Fruit fly (Drosophila melanogaster) whole organism, adult: ENCODE results near the gene RfC3.
A peak's percentile ranks its signal among the peaks of the same experiment; 100 is the strongest.

ENCODE experiments used
- CG11617 ChIP-seq: fragments of 200-800 bp; sonication (Bioruptor generic); optimal IDR thresholded peaks from 2 replicates; lab custom pipeline; 2017; ENCODE audit warnings: mild to moderate bottlenecking, missing biosample characterization, missing genetic modification reagents, missing genetic modification characterization
- CG12768 ChIP-seq: fragments of 200-800 bp; sonication (Bioruptor generic); optimal IDR thresholded peaks from 2 replicates; lab custom pipeline; 2017; ENCODE audit warnings: missing biosample characterization, missing genetic modification characterization, mild to moderate bottlenecking, moderate library complexity, missing genetic modification reagents
- CG14711 ChIP-seq: fragments of 200-800 bp; sonication (Bioruptor generic); optimal IDR thresholded peaks from 2 replicates; lab custom pipeline; 2018; ENCODE audit warnings: missing biosample characterization, mild to moderate bottlenecking, missing genetic modification characterization, moderate library complexity
- CG1620 ChIP-seq: fragments of 200-800 bp; sonication (Bioruptor generic); optimal IDR thresholded peaks from 2 replicates; lab custom pipeline; 2016; ENCODE audit warnings: missing biosample characterization, missing genetic modification characterization
- CG33017 ChIP-seq: fragments of 200-800 bp; sonication (Bioruptor generic); optimal IDR thresholded peaks from 2 replicates; lab custom pipeline; 2018; ENCODE audit warnings: missing biosample characterization, mild to moderate bottlenecking, missing genetic modification characterization, moderate library complexity
- CG5204 ChIP-seq: fragments of 200-800 bp; sonication (Bioruptor generic); optimal IDR thresholded peaks from 2 replicates; lab custom pipeline; 2016; ENCODE audit warnings: missing biosample characterization, missing genetic modification characterization
- CG7045 ChIP-seq: fragments of 200-800 bp; sonication (Bioruptor generic); optimal IDR thresholded peaks from 2 replicates; lab custom pipeline; 2017; ENCODE audit warnings: missing biosample characterization, mild to moderate bottlenecking, missing genetic modification characterization
- CG7101 ChIP-seq: fragments of 200-800 bp; sonication (Bioruptor generic); optimal IDR thresholded peaks from 2 replicates; lab custom pipeline; 2018; ENCODE audit warnings: missing biosample characterization, mild to moderate bottlenecking, missing genetic modification characterization, moderate library complexity
- Clk ChIP-seq: fragments of 200-800 bp; sonication (Bioruptor generic); optimal IDR thresholded peaks from 2 replicates; lab custom pipeline; 2017; ENCODE audit warnings: missing biosample characterization, missing genetic modification characterization
- Crg-1 ChIP-seq: fragments of 200-800 bp; sonication (Bioruptor generic); optimal IDR thresholded peaks from 2 replicates; lab custom pipeline; 2016; ENCODE audit warnings: missing biosample characterization, missing genetic modification characterization
- Hr96 ChIP-seq: fragments of 200-800 bp; sonication (Bioruptor generic); optimal IDR thresholded peaks from 2 replicates; lab custom pipeline; 2016; ENCODE audit warnings: missing biosample characterization, missing genetic modification characterization
- Mnt ChIP-seq: fragments of 200-800 bp; sonication (Bioruptor generic); optimal IDR thresholded peaks from 2 replicates; lab custom pipeline; 2016; ENCODE audit warnings: missing biosample characterization, mild to moderate bottlenecking, missing genetic modification characterization
- bab1 ChIP-seq: fragments of 200-800 bp; sonication (Bioruptor generic); optimal IDR thresholded peaks from 3 replicates; lab custom pipeline; 2019; ENCODE audit warnings: missing biosample characterization, mild to moderate bottlenecking, missing genetic modification characterization, moderate library complexity
- cic ChIP-seq: fragments of 200-800 bp; sonication (Bioruptor generic); optimal IDR thresholded peaks from 2 replicates; lab custom pipeline; 2017; ENCODE audit warnings: missing biosample characterization, mild to moderate bottlenecking, missing genetic modification characterization, moderate library complexity
- cnc ChIP-seq, 2 experiments: fragments of >200 bp; optimal IDR thresholded peaks; 2 replicates each; lab custom pipeline; 2017
- kay ChIP-seq: fragments of 200-800 bp; sonication (Bioruptor generic); peaks from one replicate; lab custom pipeline; 2016; ENCODE audit warnings: missing biosample characterization, missing genetic modification characterization, borderline replicate concordance
- ovo ChIP-seq: fragments of 200-800 bp; sonication (Bioruptor generic); optimal IDR thresholded peaks from 2 replicates; lab custom pipeline; 2016; ENCODE audit warnings: missing biosample characterization, missing genetic modification characterization
- pad ChIP-seq: fragments of 200-800 bp; sonication (Bioruptor generic); optimal IDR thresholded peaks from 3 replicates; lab custom pipeline; 2017; ENCODE audit warnings: missing biosample characterization, missing genetic modification characterization, mild to moderate bottlenecking, moderate library complexity, missing genetic modification reagents
- tj ChIP-seq: fragments of 200-800 bp; sonication (Bioruptor generic); optimal IDR thresholded peaks from 3 replicates; lab custom pipeline; 2017; ENCODE audit warnings: missing biosample characterization, mild to moderate bottlenecking, missing genetic modification characterization, moderate library complexity
- toe ChIP-seq: fragments of 200-800 bp; sonication (Bioruptor generic); optimal IDR thresholded peaks from 2 replicates; lab custom pipeline; 2016; ENCODE audit warnings: missing biosample characterization, missing genetic modification characterization

RfC3 gene

DNA sequence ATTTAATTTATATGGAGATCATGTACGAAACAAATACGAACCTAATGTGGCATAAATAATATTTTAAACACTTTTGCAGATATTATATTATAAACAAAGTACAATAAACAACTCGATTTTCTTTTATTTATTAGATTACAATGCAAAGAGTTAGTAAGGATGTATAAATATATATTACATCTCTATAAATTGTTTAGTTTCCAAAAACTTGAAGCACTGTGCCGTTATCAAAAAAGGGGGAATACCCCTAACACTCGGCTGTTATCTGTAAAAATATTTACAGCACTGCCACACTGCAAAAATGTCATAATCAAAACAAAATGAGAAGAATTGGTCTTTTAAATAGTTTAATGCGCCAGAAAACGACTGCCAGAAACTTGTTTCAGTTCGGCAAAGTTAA lies 9.5 kb downstream of the RfC3 start, which contains the start of gene CG5188:
CG5188 (plus strand) TSS at position 302 of the 400 bp plus-strand sequence.
- TF ChIP-seq CG14711 (tag; lab: Kevin White, UChicago) (peak; percentile 59), Mnt (GFP tag; lab: Kevin White, UChicago) (peak; percentile 30), Crg-1 (no peak), CG11617 (peak; percentile 55), kay (GFP tag; lab: Kevin White, UChicago) (no peak), pad (GFP tag; lab: Kevin White, UChicago) (no peak), cic (GFP tag; lab: Kevin White, UChicago) (peak; percentile 2), CG33017 (tag; lab: Kevin White, UChicago) (peak; percentile 66), CG7101 (tag; lab: Kevin White, UChicago) (peak; percentile 55), ovo (peak; percentile 10), CG1620 (GFP tag; lab: Kevin White, UChicago) (no peak), bab1 (GFP tag; lab: Kevin White, UChicago) (peak; percentile 51), CG12768 (no peak), CG7045 (peak; percentile 10), tj (GFP tag; lab: Kevin White, UChicago) (peak; percentile 1)

DNA sequence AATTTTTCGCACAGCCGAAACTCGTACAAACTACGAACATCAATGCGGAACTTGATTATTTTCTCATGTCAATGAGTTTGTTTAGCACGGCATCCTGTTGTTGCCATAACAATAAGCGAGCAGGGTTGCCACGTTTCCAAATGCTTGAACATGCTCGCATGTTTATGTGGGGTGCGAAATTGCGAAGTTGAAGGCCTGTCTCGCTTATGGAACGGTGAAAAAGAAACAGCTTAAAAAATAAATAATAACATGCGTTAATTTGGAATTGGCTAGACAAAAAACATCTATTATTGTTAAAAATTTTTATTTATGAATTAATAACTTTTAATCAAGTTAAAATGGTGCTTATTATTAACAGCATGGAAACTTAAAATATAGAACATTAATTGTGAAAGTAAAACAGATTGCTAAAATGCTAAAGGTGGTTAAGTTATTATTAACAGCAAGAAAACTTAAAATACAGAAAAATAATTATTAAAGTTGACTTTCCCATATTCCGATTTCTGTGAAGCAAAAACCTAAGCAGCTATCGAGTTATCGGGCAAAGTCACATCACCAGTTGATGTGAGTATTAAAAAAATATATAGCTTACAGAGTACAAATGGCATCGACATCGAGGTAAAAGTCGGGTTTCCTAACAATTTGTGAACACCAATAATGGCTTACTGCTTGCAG lies 11.9 kb downstream of the RfC3 start, which contains the start of the genes Bug22 and TfIIB:
Bug22 (minus strand) TSS at position 117 of the 675 bp plus-strand sequence.
TfIIB (plus strand) TSS at position 537 of the 675 bp plus-strand sequence.
- TF ChIP-seq ovo: peak; percentile 30
- TF ChIP-seq Clk (GFP tag; lab: Kevin White, UChicago): peak; percentile 24
- peak; percentile 64 for TF ChIP-seq CG12768
- TF ChIP-seq CG14711 (tag; lab: Kevin White, UChicago): peak; percentile 93
- no peak for TF ChIP-seq Hr96
- TF ChIP-seq bab1 (GFP tag; lab: Kevin White, UChicago): peak; percentile 2
- TF ChIP-seq cic (GFP tag; lab: Kevin White, UChicago): no peak
- peak; percentile 83 for TF ChIP-seq CG11617
- TF ChIP-seq CG1620 (GFP tag; lab: Kevin White, UChicago): peak; percentile 63
- TF ChIP-seq tj (GFP tag; lab: Kevin White, UChicago): peak; percentile 40
- TF ChIP-seq CG33017 (tag; lab: Kevin White, UChicago): peak; percentile 53
- no peak for TF ChIP-seq kay (GFP tag; lab: Kevin White, UChicago)
- peak; percentile 50 for TF ChIP-seq Crg-1
- TF ChIP-seq pad (GFP tag; lab: Kevin White, UChicago): peak; percentile 42
- no peak for TF ChIP-seq cnc (optimal IDR thresholded peaks at IDR 0.05; lab: Kevin White, UChicago)
- TF ChIP-seq toe (GFP tag; lab: Kevin White, UChicago): no peak
- peak; percentile 75 for TF ChIP-seq CG7101 (tag; lab: Kevin White, UChicago)
- TF ChIP-seq CG5204 (GFP tag; lab: Kevin White, UChicago): no peak
- TF ChIP-seq CG7045: peak; percentile 66
- peak; percentile 86 for TF ChIP-seq Mnt (GFP tag; lab: Kevin White, UChicago)

DNA sequence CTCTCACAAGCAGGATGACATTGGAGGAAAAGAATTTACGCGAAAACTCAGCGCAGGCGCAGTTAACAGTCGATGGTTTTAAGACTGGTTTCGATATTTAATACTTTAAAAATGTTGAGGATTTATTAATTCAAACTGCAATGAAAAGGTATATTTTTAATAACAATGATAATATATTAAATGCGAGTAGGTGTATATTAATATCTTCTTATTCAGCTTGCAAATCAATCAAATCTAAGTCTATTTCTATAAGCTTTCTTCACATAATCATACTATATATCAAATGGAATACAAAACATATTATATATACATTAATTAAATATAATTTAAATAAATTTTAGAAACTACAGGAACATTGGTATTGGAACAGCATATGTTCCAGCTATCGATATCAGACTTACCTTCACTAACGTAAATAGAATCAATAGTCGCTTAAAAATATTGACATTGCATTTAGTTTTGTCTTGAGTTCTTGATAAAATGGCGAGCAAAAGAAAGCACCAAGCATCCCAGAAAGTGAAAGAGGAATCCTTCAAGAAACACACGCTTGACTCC lies 16.7 kb downstream of the RfC3 start, which contains the start of the genes TBC1D16 and holn1:
TBC1D16 (minus strand) TSS at position 51 of the 555 bp plus-strand sequence.
holn1 (plus strand) TSS at position 390 of the 555 bp plus-strand sequence.
- no peak for TF ChIP-seq CG5204 (GFP tag; lab: Kevin White, UChicago)
- TF ChIP-seq CG7101 (tag; lab: Kevin White, UChicago): peak; percentile 35
- TF ChIP-seq CG14711 (tag; lab: Kevin White, UChicago): peak; percentile 21

DNA sequence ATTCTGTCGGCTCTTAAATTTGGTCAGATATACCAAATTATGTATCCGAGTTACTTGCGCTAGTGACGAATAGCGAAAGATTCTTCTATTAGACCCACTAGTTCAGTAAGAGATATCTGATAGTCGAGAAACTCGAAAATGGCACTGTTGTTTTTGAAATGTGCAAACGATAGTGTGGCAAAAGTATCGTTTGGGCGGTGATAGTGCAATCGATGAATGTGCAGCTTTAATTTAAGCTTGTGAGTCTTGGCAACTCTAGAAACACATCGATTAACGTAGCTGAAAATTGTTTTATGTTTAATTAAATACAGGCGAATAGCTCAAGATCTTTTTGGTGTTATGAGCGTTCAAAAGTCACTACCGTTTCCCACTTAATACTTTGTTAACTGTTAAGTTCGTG lies 18.3 kb downstream of the RfC3 start, which contains the start of gene STUB1:
STUB1 (plus strand) TSS at position 232 of the 400 bp plus-strand sequence.
- TF ChIP-seq CG12768: no peak
- no peak for TF ChIP-seq CG7045
- peak; percentile 95 for TF ChIP-seq CG14711 (tag; lab: Kevin White, UChicago)
- peak; percentile 71 for TF ChIP-seq bab1 (GFP tag; lab: Kevin White, UChicago)
- TF ChIP-seq tj (GFP tag; lab: Kevin White, UChicago): no peak

dm6 chr2L:10439174-10439573 lies 20.2 kb downstream of the RfC3 start, which contains the start of gene Nse4:
Nse4 (plus strand) TSS chr2L:10439440.
- TF ChIP-seq CG12768 (no peak), CG11617 (no peak), tj (GFP tag; lab: Kevin White, UChicago) (no peak), CG1620 (GFP tag; lab: Kevin White, UChicago) (no peak), CG7045 (no peak), kay (GFP tag; lab: Kevin White, UChicago) (no peak), Crg-1 (no peak), Clk (GFP tag; lab: Kevin White, UChicago) (no peak), toe (GFP tag; lab: Kevin White, UChicago) (no peak), CG14711 (tag; lab: Kevin White, UChicago) (no peak), cnc (optimal IDR thresholded peaks at IDR 0.05; lab: Kevin White, UChicago) (no peak), CG7101 (tag; lab: Kevin White, UChicago) (no peak), cic (GFP tag; lab: Kevin White, UChicago) (no peak), pad (GFP tag; lab: Kevin White, UChicago) (no peak)
